Worm (Caenorhabditis elegans): ENCODE measurements around the gene cpt-6.

Gene cpt-6

DNA sequence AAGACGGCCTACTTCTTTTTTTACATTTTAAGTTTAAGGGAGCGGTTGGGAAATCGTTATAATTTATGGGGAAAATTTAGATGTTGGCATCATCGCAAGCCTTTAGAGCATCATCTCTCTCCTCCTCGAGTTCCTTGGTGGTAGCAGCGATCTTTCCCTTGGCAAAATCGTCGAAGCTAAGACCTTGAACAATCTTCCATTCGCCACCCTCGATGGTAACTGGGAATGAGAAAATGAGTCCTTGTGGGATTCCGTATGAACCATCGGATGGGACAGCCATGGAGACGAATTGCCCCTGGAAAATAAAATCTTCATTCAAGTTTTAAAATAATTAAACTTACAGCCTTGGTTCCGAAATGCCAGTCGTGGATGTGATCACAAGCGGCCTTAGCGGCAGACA lies 21.6 kb upstream of the cpt-6 start:
- TF ChIP-seq lim-7 (GFP tag; IDR thresholded peaks at IDR 0.05) (no peak), dmd-6 (GFP tag; IDR thresholded peaks at IDR 0.05) (peak; percentile 12; the same call in 1 of the 2 replicates), unc-62 (GFP tag; optimal IDR thresholded peaks at IDR 0.05 in 1 of 2) (no peak), unc-62 (tag; optimal IDR thresholded peaks at IDR 0.05) (no peak), unc-39 (tag; optimal IDR thresholded peaks at IDR 0.05) (no peak), madf-9 (GFP tag; conservative IDR thresholded peaks at IDR 0.05) (0 out of 2 replicates have a peak, but pooled peaks have one; percentile 2), T20F7.1 (GFP tag; optimal IDR thresholded peaks at IDR 0.05) (no peak), R02D3.7 (tag; optimal IDR thresholded peaks at IDR 0.05) (no peak), rbr-2 (tag; optimal IDR thresholded peaks at IDR 0.05) (no peak), hlh-11 (tag; optimal IDR thresholded peaks at IDR 0.05) (no peak), ztf-7 (tag; optimal IDR thresholded peaks at IDR 0.05) (no peak), snpc-4 (tag; optimal IDR thresholded peaks at IDR 0.05) (no peak), tag-97 (GFP tag; IDR thresholded peaks at IDR 0.05) (no peak)

DNA sequence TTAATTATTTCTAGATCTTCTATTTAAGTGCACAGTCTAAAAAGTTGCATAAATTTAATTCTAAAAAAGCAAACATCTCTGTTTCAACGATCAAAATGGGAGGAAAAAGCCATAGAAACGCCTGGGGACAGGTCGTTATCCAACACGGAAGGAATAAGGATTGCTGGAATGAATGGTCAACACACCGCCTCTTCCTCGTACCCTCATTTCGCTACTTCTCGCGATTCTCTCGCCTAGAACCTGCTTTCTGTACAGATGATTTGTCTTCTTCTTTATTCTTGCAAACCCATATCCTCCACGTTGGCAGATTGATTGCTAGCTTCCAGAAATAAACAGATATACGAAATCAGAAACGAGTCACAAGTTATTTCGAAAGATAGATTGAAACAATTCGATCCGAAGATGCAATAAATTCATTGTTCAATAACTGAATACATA lies 21.2 kb upstream of the cpt-6 start, which contains the start of gene dpy-11:
TSS of gene dpy-11 (minus strand) at position 354 of the 438 bp plus-strand sequence.
- TF ChIP-seq ztf-7 (tag; optimal IDR thresholded peaks at IDR 0.05) (no peak), hif-1 (tag; optimal IDR thresholded peaks at IDR 0.05) (peak in 1 of 2 experiments; percentile 20), mes-2 (tag; optimal IDR thresholded peaks at IDR 0.05; ENCODE audit: poor library complexity, severe bottlenecking) (peak; percentile 55), Y48G9A.11 (GFP tag; IDR thresholded peaks at IDR 0.05) (peak; percentile 36; the same call in 1 of the 2 replicates), zfp-2 (tag; optimal IDR thresholded peaks at IDR 0.05) (no peak), T20F7.1 (GFP tag; optimal IDR thresholded peaks at IDR 0.05) (peak; percentile 37), nhr-28 (tag; optimal IDR thresholded peaks at IDR 0.05) (peak; percentile 36), Y105C5A.15 (GFP tag; IDR thresholded peaks at IDR 0.05) (0 out of 2 replicates have a peak, but pooled peaks have one; percentile 46), mxl-3 (GFP tag; optimal IDR thresholded peaks at IDR 0.05) (peak; percentile 75), zip-2 (tag; optimal IDR thresholded peaks at IDR 0.05) (no peak), hlh-30 (tag; optimal IDR thresholded peaks at IDR 0.05; ENCODE audit: insufficient read depth) (no peak), Y75B8A.6 (GFP tag; IDR thresholded peaks at IDR 0.05) (peak; percentile 91), spr-3 (GFP tag; optimal IDR thresholded peaks at IDR 0.05) (peak; percentile 12), ceh-32 (tag; optimal IDR thresholded peaks at IDR 0.05; ENCODE audit: poor library complexity) (no peak), nhr-25 (tag; optimal IDR thresholded peaks at IDR 0.05; ENCODE audit: borderline replicate concordance, insufficient read depth) (peak; percentile 55), lsy-2 (tag; optimal IDR thresholded peaks at IDR 0.05) (peak; percentile 49 to 58), daf-19 (GFP tag; conservative IDR thresholded peaks at IDR 0.05) (no peak), lin-39 (tag; optimal IDR thresholded peaks at IDR 0.05) (no peak), hmg-1.1 (GFP tag; IDR thresholded peaks at IDR 0.05) (peak; percentile 45), snpc-4 (tag; optimal IDR thresholded peaks at IDR 0.05) (no peak), nhr-111 (GFP tag; optimal IDR thresholded peaks at IDR 0.05) (no peak), spr-1 (tag; optimal IDR thresholded peaks at IDR 0.05) (peak; percentile 53), nhr-6 (tag; optimal IDR thresholded peaks at IDR 0.05) (peak; percentile 57), madf-5 (GFP tag; IDR thresholded peaks at IDR 0.05) (no peak), hlh-11 (tag; optimal IDR thresholded peaks at IDR 0.05) (peak; percentile 79), T26A8.4 (GFP tag; IDR thresholded peaks at IDR 0.05) (peak; percentile 81), sdz-12 (GFP tag; optimal IDR thresholded peaks at IDR 0.05) (peak; percentile 90), zfp-3 (GFP tag; conservative IDR thresholded peaks at IDR 0.05) (peak; percentile 93), F10B5.3 (tag; optimal IDR thresholded peaks at IDR 0.05) (no peak), daf-16 (GFP tag; optimal IDR thresholded peaks at IDR 0.05) (peak in 1 of 2 experiments; percentile 30), daf-16 (tag; optimal IDR thresholded peaks at IDR 0.05) (peak; percentile 21), nhr-10 (tag; optimal IDR thresholded peaks at IDR 0.05) (no peak), dpl-1 (GFP tag; optimal IDR thresholded peaks at IDR 0.05) (no peak), fkh-10 (GFP tag; optimal IDR thresholded peaks at IDR 0.05) (no peak), lim-7 (GFP tag; IDR thresholded peaks at IDR 0.05) (0 out of 2 replicates have a peak, but pooled peaks have one; percentile 18), tra-1 (GFP tag; IDR thresholded peaks at IDR 0.05) (0 out of 2 replicates have a peak, but pooled peaks have one; percentile 48), jun-1 (tag; optimal IDR thresholded peaks at IDR 0.05) (no peak), nhr-48 (tag; optimal IDR thresholded peaks at IDR 0.05) (peak; percentile 44), zip-11 (GFP tag; IDR thresholded peaks at IDR 0.05) (no peak), daf-8 (GFP tag; IDR thresholded peaks at IDR 0.05) (no peak), ama-1 (optimal IDR thresholded peaks at IDR 0.05) (peak; percentile 98), ceh-62 (tag; optimal IDR thresholded peaks at IDR 0.05) (no peak)

Data from whole organism, L4 larva.